Worm (Caenorhabditis elegans) whole organism, late embryonic: Measurements from ENCODE around the gene K02A6.1.

ENCODE experiments used
- C08G9.2 ChIP-seq: sonication (generic microtip); optimal IDR thresholded peaks from 2 replicates; lab custom pipeline; 2016; ENCODE audit warnings: mild to moderate bottlenecking, missing genetic modification characterization, moderate library complexity, missing compliant biosample characterization
- F13H6.1 ChIP-seq: sonication (generic microtip); optimal IDR thresholded peaks from 2 replicates; lab custom pipeline; 2016; ENCODE audit warnings: missing genetic modification characterization, missing compliant biosample characterization
- K02D7.2 ChIP-seq: sonication (generic microtip); optimal IDR thresholded peaks from 2 replicates; lab custom pipeline; 2017; ENCODE audit warnings: mild to moderate bottlenecking, missing genetic modification characterization, missing compliant biosample characterization
- ceh-18 ChIP-seq: sonication (generic microtip); optimal IDR thresholded peaks from 2 replicates; lab custom pipeline; 2016; ENCODE audit warnings: missing genetic modification characterization, missing compliant biosample characterization
- ceh-22 ChIP-seq: sonication (generic microtip); optimal IDR thresholded peaks from 2 replicates; lab custom pipeline; 2017; ENCODE audit warnings: missing biosample characterization, missing genetic modification characterization
- ceh-31 ChIP-seq: sonication (generic microtip); optimal IDR thresholded peaks from 2 replicates; lab custom pipeline; 2016; ENCODE audit warnings: missing genetic modification characterization, missing compliant biosample characterization
- ceh-34 ChIP-seq: sonication (generic microtip); optimal IDR thresholded peaks from 2 replicates; lab custom pipeline; 2016; ENCODE audit warnings: mild to moderate bottlenecking, missing genetic modification characterization, missing compliant biosample characterization
- ceh-45 ChIP-seq: fragments of 200-800 bp; sonication (Bioruptor generic); IDR thresholded peaks from 2 replicates; pipeline ENCODE4 v1.3.6; 2022; ENCODE audit warnings: missing genetic modification reagents, missing genetic modification characterization, missing compliant biosample characterization
- ceh-6 ChIP-seq: fragments of 200-800 bp; sonication (Bioruptor generic); optimal IDR thresholded peaks from 2 replicates; lab custom pipeline; 2018; ENCODE audit warnings: mild to moderate bottlenecking, missing genetic modification characterization, missing compliant biosample characterization
- ceh-9 ChIP-seq: sonication (generic microtip); optimal IDR thresholded peaks from 2 replicates; lab custom pipeline; 2016; ENCODE audit warnings: mild to moderate bottlenecking, missing genetic modification characterization, inconsistent platforms, missing compliant biosample characterization
- che-1 ChIP-seq: sonication (generic microtip); optimal IDR thresholded peaks from 2 replicates; lab custom pipeline; 2016; ENCODE audit warnings: mild to moderate bottlenecking, missing genetic modification characterization, missing compliant biosample characterization
- dmd-4 ChIP-seq: sonication (generic microtip); optimal IDR thresholded peaks from 2 replicates; lab custom pipeline; 2016; ENCODE audit warnings: borderline replicate concordance, missing genetic modification characterization, missing compliant biosample characterization
- dve-1 ChIP-seq: sonication (generic microtip); optimal IDR thresholded peaks from 2 replicates; lab custom pipeline; 2017; ENCODE audit warnings: antibody characterized with exemption, mild to moderate bottlenecking, missing genetic modification characterization, missing compliant biosample characterization
- elt-2 ChIP-seq: sonication (generic microtip); optimal IDR thresholded peaks from 2 replicates; lab custom pipeline; 2016; ENCODE audit warnings: missing genetic modification reagents, missing genetic modification characterization, missing compliant biosample characterization
- fkh-10 ChIP-seq: fragments of 150-350 bp; optimal IDR thresholded peaks from 2 replicates; lab custom pipeline; 2014; ENCODE audit warnings: missing biosample characterization, missing genetic modification reagents, missing genetic modification characterization
- fkh-6 ChIP-seq: sonication (generic microtip); optimal IDR thresholded peaks from 2 replicates; lab custom pipeline; 2016; ENCODE audit warnings: missing genetic modification characterization, missing compliant biosample characterization
- gmeb-2 ChIP-seq: sonication (generic microtip); optimal IDR thresholded peaks from 2 replicates; lab custom pipeline; 2016; ENCODE audit warnings: missing genetic modification characterization, inconsistent platforms, missing compliant biosample characterization
- hlh-15 ChIP-seq: sonication (generic microtip); optimal IDR thresholded peaks from 2 replicates; lab custom pipeline; 2016; ENCODE audit warnings: missing genetic modification characterization, missing compliant biosample characterization
- hlh-30 ChIP-seq: sonication (generic microtip); optimal IDR thresholded peaks from 2 replicates; lab custom pipeline; 2017; ENCODE audit warnings: antibody characterized with exemption, missing genetic modification characterization, missing compliant biosample characterization; ENCODE audit not compliant: insufficient read depth
- hlh-8 ChIP-seq: sonication (generic microtip); optimal IDR thresholded peaks from 2 replicates; lab custom pipeline; 2016; ENCODE audit warnings: missing genotype, missing genetic modification characterization, missing compliant biosample characterization
- mec-3 ChIP-seq: sonication (generic microtip); optimal IDR thresholded peaks from 2 replicates; lab custom pipeline; 2016; ENCODE audit warnings: borderline replicate concordance, missing genetic modification characterization, missing compliant biosample characterization
- nfya-1 ChIP-seq: sonication (generic microtip); optimal IDR thresholded peaks from 2 replicates; lab custom pipeline; 2017; ENCODE audit warnings: missing genetic modification characterization, mild to moderate bottlenecking, missing compliant biosample characterization, antibody characterized with exemption, moderate library complexity
- nhr-11 ChIP-seq: fragments of 150-350 bp; optimal IDR thresholded peaks from 2 replicates; lab custom pipeline; 2014; ENCODE audit warnings: missing biosample characterization, missing genetic modification characterization
- npax-4 ChIP-seq: sonication (generic microtip); optimal IDR thresholded peaks from 2 replicates; lab custom pipeline; 2016; ENCODE audit warnings: missing genetic modification characterization, missing compliant biosample characterization
- pha-2 ChIP-seq: sonication (generic microtip); optimal IDR thresholded peaks from 2 replicates; lab custom pipeline; 2017; ENCODE audit warnings: mild to moderate bottlenecking, missing genetic modification characterization, missing compliant biosample characterization
- syd-9 ChIP-seq: sonication (generic microtip); optimal IDR thresholded peaks from 2 replicates; lab custom pipeline; 2016; ENCODE audit warnings: mild to moderate bottlenecking, missing genetic modification characterization, moderate library complexity, missing compliant biosample characterization
- ttx-3 ChIP-seq: sonication (generic microtip); optimal IDR thresholded peaks from 2 replicates; lab custom pipeline; 2016; ENCODE audit warnings: missing genetic modification reagents, missing genetic modification characterization, missing compliant biosample characterization
- unc-3 ChIP-seq, 2 experiments: fragments of 200-800 bp in 1 of 2; sonication (Bioruptor generic) in 1 of 2; sonication (generic microtip) in 1 of 2; conservative IDR thresholded peaks in 1 of 2; optimal IDR thresholded peaks in 1 of 2; 2 replicates each; pipeline versions ENCODE4 v1.3.6 to Lab custom; 2016 to 2022; ENCODE audit warnings: missing compliant biosample characterization in 2 of 2, missing genetic modification characterization in 2 of 2, missing genetic modification reagents in 1 of 2
- unc-42 ChIP-seq: sonication (generic microtip); optimal IDR thresholded peaks from 2 replicates; lab custom pipeline; 2016; ENCODE audit warnings: missing genotype, missing genetic modification characterization, missing compliant biosample characterization
- ztf-16 ChIP-seq: sonication (generic microtip); optimal IDR thresholded peaks from 2 replicates; lab custom pipeline; 2017; ENCODE audit warnings: missing genetic modification characterization, missing compliant biosample characterization

Gene K02A6.1

ce11 chrX:8219428-8219827 is at the start of gene K02A6.1:
Gene K02A6.1, plus strand, starts transcription at chrX:8219728.
- TF ChIP-seq pha-2 (tag; lab: Kevin White, UChicago) (no peak), gmeb-2 (no peak), dve-1 (tag; lab: Kevin White, UChicago) (no peak)

DNA sequence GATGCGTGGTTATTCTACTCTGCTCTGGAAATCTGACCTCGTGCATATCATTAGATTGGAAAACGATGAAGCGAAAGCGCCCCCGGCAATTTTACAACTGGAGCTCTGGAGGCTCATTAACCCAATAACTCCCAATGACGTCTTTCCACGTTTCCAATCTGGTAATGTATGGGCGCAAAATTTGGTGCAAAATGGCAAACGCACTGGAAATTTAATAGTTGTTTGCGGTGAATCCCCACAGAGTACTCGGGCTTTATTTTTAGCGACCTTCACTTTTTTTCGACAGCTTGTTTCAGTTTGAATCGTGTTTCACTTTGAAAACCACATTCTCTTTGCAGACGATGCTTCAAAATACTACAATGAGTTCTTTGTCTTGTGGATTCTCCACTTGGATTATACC is 45.9 kb upstream of the K02A6.1 start, which contains the start of gene C17H11.1:
Gene C17H11.1, plus strand, starts transcription at position 301 of the 400 bp plus-strand sequence.
- no peak for TF ChIP-seq hlh-30 (tag; lab: Kevin White, UChicago)
- no peak for TF ChIP-seq F13H6.1 (tag; lab: Kevin White, UChicago)
- no peak for TF ChIP-seq ceh-9 (tag; lab: Kevin White, UChicago)
- no peak for TF ChIP-seq hlh-8 (tag; lab: Kevin White, UChicago)
- no peak for TF ChIP-seq che-1 (tag; lab: Kevin White, UChicago)
- TF ChIP-seq dmd-4 (tag; lab: Kevin White, UChicago) = no peak
- TF ChIP-seq ceh-22 = no peak
- TF ChIP-seq ceh-6 (GFP tag; lab: Kevin White, UChicago) = no peak
- no peak for TF ChIP-seq ceh-34 (tag; lab: Kevin White, UChicago)
- no peak for TF ChIP-seq fkh-10

DNA sequence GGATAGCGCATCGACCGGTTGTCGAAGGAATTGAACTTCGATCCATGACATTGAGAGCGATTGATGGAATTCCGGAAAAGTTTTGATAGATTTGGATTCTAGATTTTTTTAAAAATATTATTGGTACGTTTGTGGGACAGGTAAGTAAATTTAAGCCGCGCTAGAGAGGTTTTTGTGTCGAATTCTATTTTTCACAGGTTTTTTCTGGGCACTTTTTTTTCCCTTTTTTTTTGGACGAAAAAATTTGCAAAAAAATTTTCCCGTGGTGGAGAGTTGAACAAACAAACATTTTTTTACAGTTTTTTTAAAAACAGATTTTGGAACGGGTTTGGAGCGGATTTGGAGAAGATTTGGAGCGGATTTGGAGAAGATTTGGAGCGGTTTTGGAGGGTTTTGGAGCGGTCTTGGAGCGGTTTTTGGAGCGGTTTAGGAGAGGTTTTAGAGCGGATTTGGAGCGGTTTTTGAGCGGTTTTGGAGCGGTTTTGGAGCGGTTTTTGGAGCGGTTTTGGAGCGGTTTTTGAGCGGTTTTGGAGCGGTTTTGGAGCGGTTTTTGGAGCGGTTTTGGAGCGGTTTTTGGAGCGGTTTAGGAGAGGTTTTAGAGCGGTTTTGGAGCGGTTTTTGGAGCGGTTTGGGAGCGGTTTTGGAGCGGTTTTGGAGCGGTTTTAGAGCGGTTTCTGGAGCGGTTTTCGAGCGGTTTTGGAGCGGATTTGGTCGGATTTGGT is 37.8 kb upstream of the K02A6.1 start, which contains the start of gene C17H11.4:
Gene C17H11.4, minus strand, starts transcription at position 51 of the 722 bp plus-strand sequence.
- TF ChIP-seq C08G9.2 (peak; percentile 16), fkh-6 (peak; percentile 54), ceh-45 (GFP tag; lab: Robert Waterston, UW) (peak; percentile 78), unc-42 (tag; lab: Kevin White, UChicago) (peak; percentile 15)

DNA sequence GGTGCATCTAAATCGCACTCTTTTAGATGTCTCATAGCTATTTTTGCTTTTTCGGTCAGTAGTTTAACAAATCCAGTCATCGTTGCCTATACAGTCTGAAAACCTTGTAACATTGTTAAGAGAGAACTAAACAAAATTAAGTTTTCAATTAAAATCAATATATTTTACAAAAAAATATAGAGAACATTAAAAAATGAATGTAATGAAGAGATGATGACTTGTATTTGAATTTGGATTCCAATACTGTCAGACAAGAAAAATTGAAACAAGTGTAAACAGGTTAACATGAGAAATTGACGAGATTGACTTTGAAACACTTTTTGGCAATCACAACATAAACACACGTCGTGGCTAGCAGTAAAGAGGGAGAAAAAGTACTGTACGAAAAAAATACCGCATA is 34.5 kb upstream of the K02A6.1 start, which contains the start of gene C17H11.5:
Gene C17H11.5, minus strand, starts transcription at position 101 of the 400 bp plus-strand sequence.
- TF ChIP-seq hlh-15 (tag; lab: Kevin White, UChicago) (no peak), hlh-8 (tag; lab: Kevin White, UChicago) (no peak), nfya-1 (tag; lab: Kevin White, UChicago) (no peak), unc-42 (tag; lab: Kevin White, UChicago) (no peak), npax-4 (tag; lab: Kevin White, UChicago) (no peak), ceh-18 (tag; lab: Kevin White, UChicago) (no peak), ceh-34 (tag; lab: Kevin White, UChicago) (no peak), ceh-31 (no peak), ttx-3 (tag; lab: Kevin White, UChicago) (no peak), ztf-16 (no peak), K02D7.2 (tag; lab: Kevin White, UChicago) (no peak), nhr-11 (tag; lab: Kevin White, UChicago) (no peak), elt-2 (no peak), unc-3 (GFP tag; conservative IDR thresholded peaks at IDR 0.05; lab: Robert Waterston, UW) (no peak), unc-3 (tag; optimal IDR thresholded peaks at IDR 0.05; lab: Kevin White, UChicago) (no peak), mec-3 (tag; lab: Kevin White, UChicago) (no peak)

DNA sequence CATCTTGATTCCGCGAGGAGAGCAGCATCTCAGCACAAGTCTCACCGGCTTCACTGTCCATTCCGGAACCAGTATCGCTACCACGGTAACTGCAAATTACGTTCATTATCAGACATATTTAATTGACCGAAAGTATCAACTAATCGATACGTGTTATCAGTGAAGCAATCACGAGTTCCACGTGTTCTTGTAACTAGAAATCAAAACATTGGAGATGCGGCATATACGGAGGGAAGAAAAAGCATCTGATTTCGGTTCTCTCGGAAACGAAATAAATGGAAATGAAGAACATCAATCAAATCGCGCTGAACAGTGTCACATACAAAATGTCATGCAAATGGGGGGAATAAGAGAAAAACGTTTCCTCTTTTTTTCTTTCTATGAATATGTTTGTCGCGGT is 26.3 kb upstream of the K02A6.1 start:
- TF ChIP-seq syd-9 (tag; lab: Kevin White, UChicago) (no peak), nhr-11 (tag; lab: Kevin White, UChicago) (no peak), unc-42 (tag; lab: Kevin White, UChicago) (no peak)
- TF ChIP-seq, all 69 proteins: peak for 0
